Worm (Caenorhabditis elegans) whole organism, mixed stage, embryonic: Measurements from ENCODE around the gene unc-64.

Source experiments
- M03D4.4 ChIP-seq: sonication (generic microtip); optimal IDR thresholded peaks from 2 replicates; lab custom pipeline; 2017; ENCODE audit warnings: mild to moderate bottlenecking, missing genetic modification characterization, missing compliant biosample characterization
- bed-3 ChIP-seq: fragments of 200-800 bp; sonication (Bioruptor generic); optimal IDR thresholded peaks from 3 replicates; lab custom pipeline; 2018; ENCODE audit warnings: mild to moderate bottlenecking, missing genetic modification characterization, moderate library complexity, missing compliant biosample characterization
- blmp-1 ChIP-seq: fragments of 150-350 bp; optimal IDR thresholded peaks from 2 replicates; lab custom pipeline; 2014; ENCODE audit warnings: missing biosample characterization, missing genetic modification characterization
- ceh-39 ChIP-seq: fragments of 150-350 bp; optimal IDR thresholded peaks from 2 replicates; lab custom pipeline; 2014; ENCODE audit warnings: missing biosample characterization, missing genetic modification characterization
- ceh-43 ChIP-seq: fragments of 200-800 bp; sonication (Bioruptor generic); optimal IDR thresholded peaks from 2 replicates; lab custom pipeline; 2018; ENCODE audit warnings: mild to moderate bottlenecking, missing genetic modification characterization, moderate library complexity, missing compliant biosample characterization
- ceh-83 ChIP-seq: fragments of 200-800 bp; sonication (Bioruptor generic); optimal IDR thresholded peaks from 2 replicates; lab custom pipeline; 2018; ENCODE audit warnings: mild to moderate bottlenecking, missing genetic modification characterization, missing compliant biosample characterization
- ces-1 ChIP-seq: fragments of 150-350 bp; optimal IDR thresholded peaks from 2 replicates; lab custom pipeline; 2014; ENCODE audit warnings: missing biosample characterization, missing genetic modification reagents, missing genetic modification characterization
- cnd-1 ChIP-seq: fragments of 200-800 bp; sonication (Bioruptor generic); optimal IDR thresholded peaks from 2 replicates; lab custom pipeline; 2018; ENCODE audit warnings: mild to moderate bottlenecking, missing genetic modification characterization, missing compliant biosample characterization
- drap-1 ChIP-seq: fragments of 200-800 bp; sonication (Bioruptor generic); optimal IDR thresholded peaks from 3 replicates; lab custom pipeline; 2018; ENCODE audit warnings: mild to moderate bottlenecking, missing genetic modification characterization, missing compliant biosample characterization
- elt-1 ChIP-seq: sonication (generic microtip); optimal IDR thresholded peaks from 2 replicates; lab custom pipeline; 2017; ENCODE audit warnings: missing genetic modification characterization, mild to moderate bottlenecking, missing compliant biosample characterization, antibody characterized with exemption, moderate library complexity, borderline replicate concordance; ENCODE audit not compliant: insufficient read depth
- elt-3 ChIP-seq: fragments of 150-350 bp; optimal IDR thresholded peaks from 2 replicates; lab custom pipeline; 2014; ENCODE audit warnings: missing biosample characterization, missing genetic modification characterization
- flh-1 ChIP-seq: fragments of 200-800 bp; sonication (Bioruptor generic); optimal IDR thresholded peaks from 2 replicates; lab custom pipeline; 2018; ENCODE audit warnings: mild to moderate bottlenecking, missing genetic modification characterization, moderate library complexity, missing compliant biosample characterization
- ham-2 ChIP-seq: fragments of 200-800 bp; sonication (Bioruptor generic); optimal IDR thresholded peaks from 2 replicates; lab custom pipeline; 2018; ENCODE audit warnings: mild to moderate bottlenecking, missing genetic modification characterization, missing compliant biosample characterization
- hlh-1 ChIP-seq: fragments of 150-350 bp; optimal IDR thresholded peaks from 2 replicates; lab custom pipeline; 2014; ENCODE audit warnings: missing biosample characterization, missing genetic modification reagents, missing genetic modification characterization
- lin-13 ChIP-seq: fragments of 150-350 bp; optimal IDR thresholded peaks from 2 replicates; lab custom pipeline; 2014; ENCODE audit warnings: missing biosample characterization, missing genetic modification characterization
- lin-32 ChIP-seq: fragments of 200-800 bp; sonication (Bioruptor generic); optimal IDR thresholded peaks from 2 replicates; lab custom pipeline; 2018; ENCODE audit warnings: mild to moderate bottlenecking, missing genetic modification characterization, missing compliant biosample characterization
- lsy-2 ChIP-seq: fragments of 150-350 bp; optimal IDR thresholded peaks from 2 replicates; lab custom pipeline; 2014; ENCODE audit warnings: missing biosample characterization, missing genetic modification characterization
- mab-5 ChIP-seq: fragments of 150-350 bp; optimal IDR thresholded peaks from 2 replicates; lab custom pipeline; 2014; ENCODE audit warnings: missing biosample characterization, missing genetic modification characterization
- mep-1 ChIP-seq: fragments of 150-350 bp; optimal IDR thresholded peaks from 2 replicates; lab custom pipeline; 2017; ENCODE audit warnings: missing biosample characterization, missing genetic modification reagents, missing genetic modification characterization, inconsistent platforms
- mls-2 ChIP-seq: sonication (generic microtip); optimal IDR thresholded peaks from 2 replicates; lab custom pipeline; 2016; ENCODE audit warnings: mild to moderate bottlenecking, missing genetic modification characterization, moderate library complexity, missing compliant biosample characterization
- nhr-12 ChIP-seq: fragments of 150-350 bp; optimal IDR thresholded peaks from 2 replicates; lab custom pipeline; 2014; ENCODE audit warnings: missing biosample characterization, missing genetic modification characterization
- nhr-2 ChIP-seq: fragments of 150-350 bp; optimal IDR thresholded peaks from 2 replicates; lab custom pipeline; 2014; ENCODE audit warnings: missing biosample characterization, missing genetic modification characterization
- nhr-237 ChIP-seq: fragments of 150-350 bp; optimal IDR thresholded peaks from 2 replicates; lab custom pipeline; 2014; ENCODE audit warnings: missing biosample characterization, missing genetic modification characterization
- nhr-28 ChIP-seq: fragments of 150-350 bp; optimal IDR thresholded peaks from 2 replicates; lab custom pipeline; 2014; ENCODE audit warnings: missing biosample characterization, missing genetic modification characterization
- nhr-76 ChIP-seq: sonication (generic microtip); optimal IDR thresholded peaks from 2 replicates; lab custom pipeline; 2017; ENCODE audit warnings: missing biosample characterization, missing genetic modification characterization
- pha-4 ChIP-seq: fragments of 150-350 bp; optimal IDR thresholded peaks from 2 replicates; lab custom pipeline; 2018; ENCODE audit warnings: missing biosample characterization, missing genetic modification reagents, missing genetic modification characterization
- sem-2 ChIP-seq: fragments of 200-800 bp; sonication (Bioruptor generic); optimal IDR thresholded peaks from 2 replicates; lab custom pipeline; 2018; ENCODE audit warnings: mild to moderate bottlenecking, missing genetic modification characterization, missing compliant biosample characterization
- snpc-4 ChIP-seq: fragments of 150-350 bp; optimal IDR thresholded peaks from 2 replicates; lab custom pipeline; 2014; ENCODE audit warnings: missing biosample characterization, missing genetic modification characterization
- sptf-1 ChIP-seq: sonication (generic microtip); optimal IDR thresholded peaks from 2 replicates; lab custom pipeline; 2017; ENCODE audit warnings: mild to moderate bottlenecking, missing genetic modification characterization, moderate library complexity, missing compliant biosample characterization
- tbx-8 ChIP-seq: fragments of 200-800 bp; sonication (Bioruptor generic); optimal IDR thresholded peaks from 2 replicates; lab custom pipeline; 2018; ENCODE audit warnings: mild to moderate bottlenecking, missing genetic modification characterization, moderate library complexity, missing compliant biosample characterization
- unc-120 ChIP-seq: sonication (generic microtip); optimal IDR thresholded peaks from 2 replicates; lab custom pipeline; 2017; ENCODE audit warnings: missing genetic modification characterization, missing compliant biosample characterization; ENCODE audit not compliant: poor library complexity, severe bottlenecking
- unc-39 ChIP-seq: fragments of 150-350 bp; optimal IDR thresholded peaks from 2 replicates; lab custom pipeline; 2014; ENCODE audit warnings: missing biosample characterization, missing genetic modification characterization
- unc-62 ChIP-seq: fragments of 150-350 bp; optimal IDR thresholded peaks from 2 replicates; lab custom pipeline; 2014; ENCODE audit warnings: missing biosample characterization, missing genetic modification reagents, missing genetic modification characterization
- zip-8 ChIP-seq: fragments of 150-350 bp; optimal IDR thresholded peaks from 2 replicates; lab custom pipeline; 2014; ENCODE audit warnings: missing biosample characterization, missing genetic modification characterization
- ztf-11 ChIP-seq: fragments of 150-350 bp; optimal IDR thresholded peaks from 2 replicates; lab custom pipeline; 2014; ENCODE audit warnings: missing biosample characterization, missing genetic modification characterization

unc-64 gene

DNA sequence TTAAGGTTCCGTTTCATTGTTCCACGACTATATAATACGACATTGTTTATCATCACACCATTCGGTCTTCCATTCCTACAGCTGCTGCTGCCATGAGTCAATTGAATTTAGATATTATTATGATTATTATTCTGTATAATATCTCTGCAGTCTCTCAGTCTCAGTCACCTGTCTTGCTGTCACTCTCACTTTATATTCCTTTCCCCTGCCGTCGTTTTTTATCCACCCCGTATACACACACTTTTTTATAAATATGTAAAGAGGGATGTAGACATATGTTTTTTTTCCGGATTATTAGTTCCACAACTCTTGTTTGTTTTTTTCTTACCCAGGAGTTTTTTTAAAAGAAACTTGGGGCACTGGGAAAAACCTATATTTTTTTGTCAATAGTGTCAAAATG, 4.8 kb upstream of the unc-64 start:
- TF ChIP-seq mls-2 (tag; lab: Kevin White, UChicago): no peak
- no peak for TF ChIP-seq sem-2 (GFP tag; lab: Kevin White, UChicago)
- TF ChIP-seq unc-120 (tag; lab: Kevin White, UChicago): no peak
- no peak for TF ChIP-seq ces-1 (GFP tag; lab: Kevin White, UChicago)
- TF ChIP-seq hlh-1 (tag; lab: Kevin White, UChicago): no peak
- TF ChIP-seq lin-13 (tag; lab: Kevin White, UChicago): no peak
- no peak for TF ChIP-seq mab-5 (tag; lab: Kevin White, UChicago)
- no peak for TF ChIP-seq blmp-1
- TF ChIP-seq flh-1: no peak

ce11 chrIII:13272788-13273187, 4.3 kb upstream of the unc-64 start:
- TF ChIP-seq zip-8 (no peak), ham-2 (no peak), blmp-1 (no peak), elt-1 (tag; lab: Kevin White, UChicago) (no peak), tbx-8 (GFP tag; lab: Kevin White, UChicago) (no peak), ceh-83 (GFP tag; lab: Kevin White, UChicago) (no peak)

ce11 chrIII:13275784-13276183, 1.3 kb upstream of the unc-64 start:
- no peak for TF ChIP-seq sem-2 (GFP tag; lab: Kevin White, UChicago)
- no peak for TF ChIP-seq nhr-237
- TF ChIP-seq zip-8: no peak
- TF ChIP-seq sptf-1: peak; percentile 64
- no peak for TF ChIP-seq snpc-4
- TF ChIP-seq unc-120 (tag; lab: Kevin White, UChicago): peak; percentile 37
- no peak for TF ChIP-seq mep-1 (tag; lab: Kevin White, UChicago)
- peak; percentile 59 for TF ChIP-seq cnd-1 (tag; lab: Kevin White, UChicago)
- TF ChIP-seq elt-1 (tag; lab: Kevin White, UChicago): no peak
- no peak for TF ChIP-seq lin-13 (tag; lab: Kevin White, UChicago)
- TF ChIP-seq lin-32 (GFP tag; lab: Kevin White, UChicago): peak; percentile 38
- TF ChIP-seq drap-1 (GFP tag; lab: Kevin White, UChicago): peak; percentile 28
- TF ChIP-seq unc-62: no peak
- peak; percentile 55 for TF ChIP-seq ces-1 (GFP tag; lab: Kevin White, UChicago)
- no peak for TF ChIP-seq bed-3 (GFP tag; lab: Kevin White, UChicago)
- peak; percentile 12 for TF ChIP-seq ham-2
- no peak for TF ChIP-seq ceh-83 (GFP tag; lab: Kevin White, UChicago)
- no peak for TF ChIP-seq nhr-76
- TF ChIP-seq tbx-8 (GFP tag; lab: Kevin White, UChicago): no peak
- TF ChIP-seq mls-2 (tag; lab: Kevin White, UChicago): peak; percentile 48
- TF ChIP-seq ztf-11 (tag; lab: Kevin White, UChicago): no peak
- TF ChIP-seq unc-39 (tag; lab: Kevin White, UChicago): no peak
- TF ChIP-seq hlh-1 (tag; lab: Kevin White, UChicago): no peak
- TF ChIP-seq flh-1: no peak
- no peak for TF ChIP-seq ceh-39 (tag; lab: Kevin White, UChicago)
- TF ChIP-seq pha-4 (tag; lab: Kevin White, UChicago): peak; percentile 22
- TF ChIP-seq nhr-28 (tag; lab: Kevin White, UChicago): no peak
- TF ChIP-seq elt-3: no peak
- TF ChIP-seq mab-5 (tag; lab: Kevin White, UChicago): no peak
- TF ChIP-seq ceh-43 (GFP tag; lab: Kevin White, UChicago): no peak
- TF ChIP-seq M03D4.4: no peak
- peak; percentile 1 for TF ChIP-seq lsy-2 (tag; lab: Kevin White, UChicago)
- no peak for TF ChIP-seq nhr-2 (tag; lab: Kevin White, UChicago)
- TF ChIP-seq blmp-1: no peak
- no peak for TF ChIP-seq nhr-12 (tag; lab: Kevin White, UChicago)

DNA sequence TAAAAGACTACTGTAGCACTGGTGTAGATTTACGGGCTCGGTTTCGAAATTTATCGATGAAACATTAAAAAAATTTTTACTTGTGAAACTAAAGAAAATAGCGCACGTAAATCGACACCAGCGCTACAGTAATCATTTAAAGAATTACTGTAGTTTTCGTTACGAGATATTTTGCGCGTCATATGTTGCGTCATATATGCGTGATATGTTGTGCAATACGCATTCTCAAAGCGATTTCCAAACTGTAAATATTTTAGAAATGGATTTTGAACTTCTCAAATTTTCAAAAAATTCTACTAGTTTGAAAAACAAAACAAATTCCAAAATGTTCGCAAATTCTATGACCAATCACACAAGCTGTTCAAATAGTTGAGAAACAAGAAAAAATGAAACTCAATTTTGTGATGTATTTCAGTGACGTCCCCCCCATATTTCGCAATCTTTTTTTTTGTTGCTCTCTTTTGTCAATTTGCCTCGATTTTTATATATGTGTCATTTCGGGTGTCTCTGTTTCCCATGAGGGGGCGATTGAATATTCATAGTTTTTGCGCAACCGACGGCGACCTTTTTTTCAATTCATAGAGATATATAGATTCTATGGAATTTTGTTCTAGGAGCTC, 933 bp downstream of the unc-64 start:
- TF ChIP-seq ceh-83 (GFP tag; lab: Kevin White, UChicago) (no peak), zip-8 (peak; percentile 98)
